Fruit fly (Drosophila melanogaster): ENCODE results near the gene Zmynd8.

Zmynd8 gene

dm6 chr3R:31709769-31710168 is 40.5 kb downstream of the Zmynd8 start:
- no peak for TF ChIP-seq CG17801 (GFP tag; optimal IDR thresholded peaks at IDR 0.05; ENCODE audit: partially characterized antibody)

DNA sequence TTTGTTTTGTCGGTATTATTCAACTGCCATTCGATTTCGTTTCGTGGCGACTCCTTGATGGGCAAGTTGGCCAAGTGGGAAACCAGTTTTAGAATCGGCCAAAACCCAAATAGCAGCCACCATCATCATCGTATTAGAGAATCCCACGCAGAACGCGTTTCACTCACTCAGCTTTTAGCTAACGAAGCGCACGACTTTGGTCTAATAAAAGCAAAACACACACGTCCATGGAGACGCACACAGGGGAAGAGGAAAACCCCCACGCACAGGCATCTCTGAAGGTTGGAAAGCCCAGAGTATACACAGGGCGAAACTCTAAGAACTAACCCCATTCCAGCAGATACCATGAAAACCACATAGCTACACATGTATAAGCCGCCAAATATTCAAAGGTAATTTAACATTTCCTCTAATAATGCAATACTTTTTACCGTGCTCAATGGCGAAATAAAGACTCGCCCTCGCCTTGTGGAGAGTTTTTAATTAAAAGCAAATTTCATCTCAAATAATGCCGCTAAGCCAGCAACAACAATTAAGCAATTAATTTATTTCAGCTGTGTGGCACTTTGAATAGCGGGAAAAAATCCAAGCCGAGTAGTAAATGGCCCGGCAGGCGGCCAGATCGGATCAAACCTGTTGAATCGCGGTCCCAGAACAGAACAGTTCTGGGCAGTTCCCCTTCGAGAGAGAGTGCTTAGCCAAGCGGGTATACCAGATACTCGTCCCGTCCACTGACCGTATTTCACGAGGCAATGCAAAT is 42.2 kb downstream of the Zmynd8 start:
- no peak for TF ChIP-seq CG17801 (GFP tag; optimal IDR thresholded peaks at IDR 0.05; ENCODE audit: partially characterized antibody)

DNA sequence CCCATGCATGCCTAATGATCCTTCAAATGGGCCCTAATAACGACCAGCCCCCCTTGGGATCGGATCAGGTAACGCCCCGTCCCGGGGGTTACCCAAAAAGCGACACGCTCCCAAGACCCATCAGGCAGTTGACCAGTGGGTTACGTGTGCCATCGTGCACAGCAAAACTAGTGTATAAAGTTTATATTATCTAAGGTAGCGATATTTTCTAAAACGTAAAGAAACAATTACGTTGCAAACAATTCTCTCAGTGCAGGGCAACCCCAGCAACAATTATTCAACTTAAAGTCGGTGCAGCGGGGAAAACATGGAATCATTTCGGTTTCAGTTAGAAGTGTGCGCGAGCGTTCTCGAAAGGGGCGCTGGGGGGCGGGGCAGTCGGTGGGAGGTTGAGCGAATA is 43.3 kb downstream of the Zmynd8 start:
- no peak for TF ChIP-seq CG17801 (GFP tag; optimal IDR thresholded peaks at IDR 0.05; ENCODE audit: partially characterized antibody)

dm6 chr3R:31713306-31714123 is 44.2 kb downstream of the Zmynd8 start, which contains the start of gene ttk:
Gene ttk, plus strand, starts transcription at chr3R:31713867.
- peak; percentile 64 for TF ChIP-seq CG17801 (GFP tag; optimal IDR thresholded peaks at IDR 0.05; ENCODE audit: partially characterized antibody)

DNA sequence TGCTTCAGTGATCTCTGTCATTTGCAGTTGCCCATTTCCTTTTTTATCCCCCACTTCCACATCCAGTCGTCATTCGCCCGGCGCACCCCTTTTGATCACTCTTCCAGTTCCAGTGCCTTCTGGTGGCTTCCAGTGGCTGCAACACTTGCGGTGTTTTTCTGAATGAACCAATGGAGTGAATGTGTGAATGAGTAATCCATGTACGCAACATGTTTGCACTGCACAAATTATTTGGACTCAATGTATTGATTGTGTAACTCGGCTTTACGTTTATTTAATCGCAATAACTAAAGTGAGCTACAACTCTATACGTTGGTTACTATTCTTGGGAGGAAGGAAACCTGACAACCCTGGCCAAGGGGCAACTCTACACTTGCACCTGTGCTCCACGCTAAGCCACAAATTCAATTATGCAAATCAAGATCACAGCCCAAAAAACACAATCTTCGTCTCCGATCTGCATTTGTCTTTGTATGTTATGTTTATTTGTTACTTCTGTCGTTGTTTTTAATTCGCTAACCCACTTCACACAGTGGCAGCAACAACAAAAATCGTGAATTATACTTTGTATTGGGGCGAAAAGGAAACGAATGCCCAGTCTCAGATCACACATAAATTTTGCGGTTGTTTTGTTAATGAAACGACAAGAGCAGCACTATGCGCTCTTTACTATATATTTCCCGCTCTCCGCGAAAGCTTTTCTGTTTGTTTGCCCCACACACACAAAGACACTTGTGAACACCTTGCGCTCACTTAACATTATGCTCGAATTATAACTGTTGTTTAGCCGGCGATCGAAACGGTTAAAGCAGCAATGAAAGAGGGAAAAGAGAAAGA is 45.8 kb downstream of the Zmynd8 start:
- no peak for TF ChIP-seq CG17801 (GFP tag; optimal IDR thresholded peaks at IDR 0.05; ENCODE audit: partially characterized antibody)

DNA sequence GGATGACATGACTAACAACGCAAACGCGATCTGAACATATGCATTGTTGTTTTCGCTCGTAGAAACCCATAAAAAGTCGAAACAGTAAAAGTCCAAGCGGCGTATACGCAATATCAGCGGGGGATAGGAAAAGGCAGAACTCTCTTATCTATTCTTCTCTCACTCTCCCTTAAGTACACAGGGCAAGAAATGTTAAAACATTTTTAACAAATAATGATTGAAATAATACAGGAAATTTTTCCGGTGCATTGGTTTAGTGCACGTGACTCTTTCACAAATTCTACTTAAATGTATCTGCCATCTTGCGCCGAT is 46.4 kb downstream of the Zmynd8 start:
- TF ChIP-seq CG17801 (GFP tag; optimal IDR thresholded peaks at IDR 0.05; ENCODE audit: partially characterized antibody), result no peak

DNA sequence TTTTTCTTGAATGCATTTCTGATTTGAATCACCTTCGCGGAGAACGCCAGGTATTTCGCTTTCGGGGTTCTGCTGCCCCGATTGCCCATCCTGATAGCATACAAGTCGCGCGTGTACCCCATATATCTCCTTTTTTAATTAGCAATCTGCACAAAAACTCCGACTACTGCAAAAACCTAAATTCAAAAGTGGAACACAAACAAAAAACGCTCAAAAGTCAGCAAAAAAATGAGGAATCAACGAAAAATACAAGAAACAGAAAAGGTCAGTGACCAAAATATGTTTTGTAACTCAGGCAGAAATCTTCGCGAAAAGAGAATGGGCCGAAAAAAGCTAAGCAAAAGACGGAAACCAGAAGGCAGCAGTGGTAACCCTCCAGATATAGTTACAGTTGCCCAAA is 47.0 kb downstream of the Zmynd8 start:
- no peak for TF ChIP-seq CG17801 (GFP tag; optimal IDR thresholded peaks at IDR 0.05; ENCODE audit: partially characterized antibody)

DNA sequence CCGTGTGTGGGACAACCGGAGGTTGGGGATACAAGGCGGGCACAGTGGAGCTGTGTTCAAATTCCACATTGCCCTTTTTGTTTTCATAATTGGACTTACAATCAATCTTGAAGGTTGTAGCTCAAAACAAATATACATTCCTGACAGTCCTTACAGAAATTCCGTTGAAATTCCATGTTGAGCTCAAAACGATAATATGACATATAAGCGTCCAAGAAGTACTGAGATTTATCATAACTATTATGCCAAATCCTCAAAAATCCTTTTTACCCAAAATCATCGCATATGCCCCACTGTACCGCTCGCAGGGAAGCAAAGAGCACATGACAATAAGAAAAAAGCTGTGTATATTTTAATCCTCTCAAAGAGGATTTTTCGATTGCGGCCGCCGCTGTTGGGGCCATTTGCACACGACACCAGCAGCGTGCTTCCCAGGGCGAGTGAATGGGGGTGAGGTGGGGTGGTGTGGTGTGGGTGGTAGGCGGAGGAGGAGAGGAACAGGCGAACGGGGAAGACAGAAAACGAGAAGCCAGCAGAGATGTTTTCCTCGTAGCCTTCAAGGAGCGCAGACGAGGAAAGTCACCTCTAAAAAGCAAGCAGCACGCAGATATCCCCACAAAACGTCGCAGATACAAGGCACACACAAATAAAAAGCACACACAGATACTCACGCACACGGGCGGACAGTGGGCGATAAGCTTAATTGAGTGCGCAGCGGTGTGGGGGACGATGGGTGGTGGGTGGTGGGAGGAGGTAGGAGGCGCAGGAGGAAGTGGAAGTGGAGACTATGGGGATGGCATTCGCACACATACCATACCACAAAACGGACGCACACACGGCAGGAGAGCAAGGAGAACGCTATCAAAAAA is 48.3 kb downstream of the Zmynd8 start:
- no peak for TF ChIP-seq CG17801 (GFP tag; optimal IDR thresholded peaks at IDR 0.05; ENCODE audit: partially characterized antibody)

dm6 chr3R:31718168-31718565 is 48.9 kb downstream of the Zmynd8 start:
- no peak for TF ChIP-seq CG17801 (GFP tag; optimal IDR thresholded peaks at IDR 0.05; ENCODE audit: partially characterized antibody)

- TF ChIP-seq CG17801 (GFP tag; optimal IDR thresholded peaks at IDR 0.05; ENCODE audit: partially characterized antibody), result no peak
Observed at dm6 chr3R:31718967-31719366, 49.7 kb downstream of the Zmynd8 start.

DNA sequence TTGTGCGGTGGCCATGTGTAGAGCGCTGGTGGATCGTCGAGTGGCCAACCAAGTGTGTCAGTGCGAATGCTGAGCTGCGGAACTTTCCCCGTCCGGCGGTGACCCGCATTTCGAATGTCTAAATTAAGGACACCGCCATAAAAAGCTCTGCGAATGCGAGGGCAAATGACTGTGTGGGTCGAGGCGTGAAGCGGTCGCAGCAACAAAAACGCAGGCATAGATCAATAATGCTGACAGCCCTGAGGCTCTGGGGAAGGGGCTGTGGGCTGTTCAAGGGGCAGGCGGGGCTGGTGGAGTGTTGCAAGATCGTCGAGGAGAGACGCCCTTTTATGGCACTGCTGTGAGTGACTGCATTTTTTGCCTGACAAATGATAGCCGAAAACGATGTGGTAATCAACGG is 50.2 kb downstream of the Zmynd8 start:
- no peak for TF ChIP-seq CG17801 (GFP tag; optimal IDR thresholded peaks at IDR 0.05; ENCODE audit: partially characterized antibody)

dm6 chr3R:31720112-31720511 is 50.8 kb downstream of the Zmynd8 start:
- TF ChIP-seq CG17801 (GFP tag; optimal IDR thresholded peaks at IDR 0.05; ENCODE audit: partially characterized antibody), result no peak

DNA sequence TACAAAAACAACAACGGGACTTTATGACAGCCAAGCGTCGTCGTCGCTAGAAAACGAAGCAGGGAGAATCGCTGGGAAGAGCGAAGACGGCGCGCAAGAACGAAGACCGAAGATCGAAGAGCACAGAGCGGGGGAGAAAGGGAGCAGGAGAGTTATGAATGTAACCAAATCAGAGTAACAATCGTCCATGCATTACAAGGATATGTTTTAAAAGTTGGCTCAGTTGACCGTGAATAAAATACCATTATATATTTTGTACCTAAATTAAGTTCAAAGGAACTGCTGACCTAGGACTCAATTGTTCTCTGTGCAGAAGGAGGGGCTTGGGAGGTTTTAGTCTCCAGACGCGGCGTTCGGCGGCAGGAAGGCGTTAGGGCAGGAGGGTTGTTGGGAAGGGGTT is 52.2 kb downstream of the Zmynd8 start:
- TF ChIP-seq CG17801 (GFP tag; optimal IDR thresholded peaks at IDR 0.05; ENCODE audit: partially characterized antibody), result no peak

- no peak for TF ChIP-seq CG17801 (GFP tag; optimal IDR thresholded peaks at IDR 0.05; ENCODE audit: partially characterized antibody)
Observed at dm6 chr3R:31721958-31722357, 52.7 kb downstream of the Zmynd8 start.
